Fruit fly (Drosophila melanogaster): ENCODE data around the gene CG8668.

CG8668 gene

DNA sequence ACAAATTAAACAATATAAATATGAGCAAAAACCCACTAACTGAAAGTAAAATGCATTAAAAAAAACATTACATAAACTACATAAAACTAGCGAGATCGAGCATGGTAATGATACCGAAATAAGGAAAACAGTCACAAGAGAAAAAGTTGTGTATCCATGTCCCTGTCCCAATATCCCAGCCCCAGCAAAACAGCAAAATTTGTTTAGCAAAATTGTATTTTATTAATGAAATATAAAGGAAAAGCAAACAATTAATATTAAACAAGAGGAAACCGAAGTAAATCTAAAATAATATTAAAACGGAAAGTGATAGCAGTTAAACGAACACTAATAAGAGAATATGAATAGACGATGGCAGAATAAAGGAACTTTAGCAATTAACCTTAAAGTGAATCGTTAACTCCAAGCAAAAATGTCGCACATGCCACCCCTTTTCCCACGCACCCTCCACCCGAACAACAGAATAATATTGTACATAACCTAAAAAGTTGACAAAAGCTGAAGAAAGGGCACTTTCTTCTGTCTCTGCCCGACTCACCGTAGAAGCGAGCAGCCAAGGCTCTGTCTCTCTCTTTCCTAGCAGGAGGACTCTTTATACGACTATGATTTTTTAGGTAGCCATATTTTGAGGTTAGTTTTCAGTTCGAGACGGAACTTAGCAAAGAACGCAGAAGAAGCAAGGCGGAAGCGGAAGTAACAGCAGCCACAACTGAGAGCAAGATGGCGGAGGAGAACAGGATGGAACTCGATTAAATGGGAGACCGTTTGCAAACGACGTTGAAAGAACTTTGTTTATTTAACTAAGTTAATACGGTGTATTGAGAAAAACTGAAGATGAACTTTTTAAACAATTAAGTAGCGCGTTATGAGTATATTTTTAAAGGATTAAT lies 16.0 kb upstream of the CG8668 start:
- no peak for TF ChIP-seq CG17801 (GFP tag; optimal IDR thresholded peaks at IDR 0.05; ENCODE audit: partially characterized antibody)

DNA sequence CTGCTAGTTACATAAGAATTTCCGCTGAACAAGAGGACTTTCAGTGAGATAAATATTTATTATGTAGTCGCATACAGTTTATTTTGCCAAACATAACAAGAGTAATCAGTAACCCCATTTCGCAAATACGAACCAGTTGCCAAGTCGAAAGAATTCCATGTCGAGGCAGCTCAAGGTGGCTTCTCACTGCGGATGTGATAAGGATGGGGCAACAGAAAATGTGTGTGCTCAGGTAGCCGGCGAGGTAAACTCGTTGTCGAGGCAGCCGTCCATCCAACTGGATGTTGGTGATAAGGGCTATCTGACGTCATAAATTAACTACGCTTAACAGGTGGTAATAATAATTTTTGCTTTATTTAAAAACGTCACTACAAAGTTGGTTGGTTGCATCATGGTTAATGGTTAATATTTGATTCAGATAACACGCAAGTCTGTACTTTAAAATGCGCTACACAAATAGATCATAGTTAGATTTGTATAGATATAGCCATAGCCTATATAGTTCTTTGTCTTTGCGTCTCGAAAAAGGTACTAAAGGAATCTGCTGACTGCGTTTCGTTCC lies 10.1 kb upstream of the CG8668 start:
- TF ChIP-seq CG17801 (GFP tag; optimal IDR thresholded peaks at IDR 0.05; ENCODE audit: partially characterized antibody): no peak

DNA sequence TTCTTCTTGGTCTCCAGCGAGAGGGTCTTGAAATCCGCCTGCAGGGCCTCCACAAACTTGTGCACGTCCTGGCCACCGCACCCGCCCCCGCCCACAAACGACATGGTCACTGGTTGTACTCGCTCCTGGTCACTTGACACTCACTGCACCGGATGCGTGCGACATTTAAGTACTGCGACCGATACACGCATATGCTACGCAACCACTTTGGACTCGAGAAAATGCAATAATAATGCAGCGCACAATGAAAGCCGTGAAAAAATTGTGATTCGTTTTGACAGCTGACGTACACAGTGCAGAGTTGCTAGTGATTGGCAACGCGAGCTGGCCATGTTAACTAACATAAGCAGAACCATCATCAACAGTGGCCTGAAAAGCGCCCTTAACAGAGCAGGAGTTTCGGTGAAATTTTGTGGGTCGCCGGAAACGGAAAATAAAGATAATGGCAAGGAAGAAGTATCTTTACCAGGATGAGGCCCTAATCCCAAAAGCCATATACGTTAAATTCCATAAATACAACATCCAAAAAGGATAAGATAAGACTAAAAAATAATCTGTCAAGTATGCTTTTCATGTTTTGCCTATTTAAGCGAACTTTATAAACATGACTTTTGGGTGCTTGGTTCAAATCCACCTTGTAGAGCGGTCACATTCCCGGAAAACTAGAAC lies 3.0 kb upstream of the CG8668 start, which contains the start of the genes mon2 and CG8673:
TSS of gene mon2 (minus strand) at position 300 of the 669 bp plus-strand sequence.
TSS of gene CG8673 (plus strand) at position 619 of the 669 bp plus-strand sequence.
- TF ChIP-seq CG17801 (GFP tag; optimal IDR thresholded peaks at IDR 0.05; ENCODE audit: partially characterized antibody): peak; percentile 14

DNA sequence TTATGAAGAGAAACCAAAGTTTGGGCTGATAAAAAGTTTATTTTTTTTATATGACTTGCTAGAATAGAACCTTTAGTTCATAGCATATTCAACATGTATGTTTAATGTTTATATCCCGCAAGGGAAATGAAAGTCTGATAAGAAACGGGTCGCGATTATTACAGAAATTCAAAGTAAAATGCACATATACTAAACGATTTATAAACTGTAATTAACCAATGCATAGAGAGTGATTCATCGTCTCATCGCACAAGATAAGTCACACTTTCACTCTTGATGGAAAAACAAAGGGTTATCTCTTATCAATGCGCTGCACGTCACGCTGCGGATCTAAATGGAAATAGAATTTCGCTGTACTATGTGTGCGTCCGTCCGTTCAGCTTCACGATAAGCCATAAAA lies 2.1 kb downstream of the CG8668 start:
- no peak for TF ChIP-seq CG17801 (GFP tag; optimal IDR thresholded peaks at IDR 0.05; ENCODE audit: partially characterized antibody)

DNA sequence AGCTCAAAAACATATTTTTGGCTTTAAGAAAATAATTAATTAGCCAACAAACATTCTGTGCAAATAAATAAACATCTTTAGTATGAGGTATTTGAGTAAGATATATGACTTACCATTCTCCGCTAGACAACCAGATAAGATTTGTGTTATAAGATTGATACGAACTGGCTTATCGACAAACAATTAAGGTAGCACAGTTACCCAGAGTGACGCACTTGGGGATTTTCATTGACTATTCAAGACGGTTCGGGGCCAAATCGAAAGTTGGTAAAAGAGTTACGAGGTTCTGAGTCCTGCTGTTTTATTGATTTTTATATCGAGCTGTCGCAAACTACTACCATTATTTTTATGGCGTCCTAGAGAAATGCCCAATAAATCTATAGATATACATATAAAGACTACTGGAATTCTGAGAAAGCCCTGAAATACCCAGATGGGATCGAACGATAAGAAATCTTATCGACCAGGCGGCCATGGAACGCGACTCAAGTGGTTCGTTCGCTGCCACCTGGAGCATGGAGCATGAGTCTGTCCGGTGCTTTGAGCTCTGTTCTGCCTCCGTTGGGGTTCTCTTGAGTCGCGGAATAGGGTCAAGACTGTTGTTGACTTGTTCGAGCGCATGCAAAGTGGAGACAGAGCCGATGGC lies 3.3 kb downstream of the CG8668 start:
- no peak for TF ChIP-seq CG17801 (GFP tag; optimal IDR thresholded peaks at IDR 0.05; ENCODE audit: partially characterized antibody)

DNA sequence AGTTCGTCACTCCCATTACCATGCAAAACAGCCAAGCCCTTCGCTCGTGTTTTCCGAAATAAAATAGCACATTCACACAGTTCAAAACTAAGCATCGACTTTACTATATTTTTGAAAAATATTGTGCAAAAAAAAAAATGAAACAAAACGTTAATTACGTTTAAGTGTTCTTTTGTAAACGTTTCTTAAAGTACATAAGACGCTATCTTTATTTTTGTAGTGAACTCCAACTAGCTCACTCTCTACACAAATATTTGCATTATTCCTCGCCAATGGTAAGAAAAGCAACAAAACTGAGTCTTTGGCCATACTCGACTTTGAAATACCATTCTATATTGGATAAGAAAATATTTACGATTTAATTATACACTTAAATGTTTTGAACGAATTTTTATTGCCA lies 3.9 kb downstream of the CG8668 start:
- TF ChIP-seq CG17801 (GFP tag; optimal IDR thresholded peaks at IDR 0.05; ENCODE audit: partially characterized antibody): no peak

DNA sequence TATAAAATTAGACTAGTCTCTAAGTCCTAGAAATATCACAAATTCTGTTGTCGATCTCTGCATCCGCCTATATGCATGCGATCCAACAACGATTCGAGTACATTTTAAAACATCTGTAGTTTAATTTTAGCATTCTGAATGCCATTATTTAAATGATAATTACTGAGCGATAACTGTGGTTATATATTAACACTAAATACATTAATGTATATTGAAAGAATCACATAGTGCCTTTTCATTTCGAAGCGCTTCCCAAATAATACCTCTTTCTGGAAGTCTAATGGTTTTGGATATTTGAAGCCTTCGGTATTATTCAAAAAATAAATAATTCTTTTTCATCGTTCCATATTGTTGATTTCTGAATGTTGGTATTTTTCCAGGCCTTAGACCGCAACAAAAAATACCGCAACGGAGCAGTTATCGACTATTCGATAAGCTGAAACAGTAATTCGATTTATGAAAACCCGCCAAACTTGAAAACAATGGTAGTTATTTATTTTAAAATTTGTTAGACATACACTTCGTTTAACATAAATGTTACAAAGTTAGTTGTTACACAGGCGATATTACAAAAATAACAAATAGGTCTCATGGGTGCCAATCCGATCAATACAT lies 7.1 kb downstream of the CG8668 start:
- TF ChIP-seq CG17801 (GFP tag; optimal IDR thresholded peaks at IDR 0.05; ENCODE audit: partially characterized antibody): no peak

DNA sequence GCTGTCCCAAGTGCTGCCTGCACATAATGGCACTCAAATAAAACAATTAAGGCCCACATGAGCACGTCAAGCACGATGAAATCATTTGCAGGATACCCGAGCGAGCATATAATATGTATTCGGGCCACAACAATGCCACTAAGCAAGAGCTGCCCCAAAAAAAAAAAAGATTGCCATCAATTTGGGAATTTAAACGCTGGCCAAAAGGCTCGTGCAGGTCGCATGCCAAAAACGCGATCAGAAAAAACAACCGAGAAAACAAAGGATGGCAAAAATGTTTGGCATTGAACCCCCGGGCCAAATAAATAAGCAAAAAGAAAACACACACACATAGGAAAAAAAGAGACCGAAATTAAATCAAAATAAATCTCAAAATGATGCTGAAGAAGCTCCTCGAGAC lies 16.0 kb downstream of the CG8668 start:
- TF ChIP-seq CG17801 (GFP tag; optimal IDR thresholded peaks at IDR 0.05; ENCODE audit: partially characterized antibody): no peak

DNA sequence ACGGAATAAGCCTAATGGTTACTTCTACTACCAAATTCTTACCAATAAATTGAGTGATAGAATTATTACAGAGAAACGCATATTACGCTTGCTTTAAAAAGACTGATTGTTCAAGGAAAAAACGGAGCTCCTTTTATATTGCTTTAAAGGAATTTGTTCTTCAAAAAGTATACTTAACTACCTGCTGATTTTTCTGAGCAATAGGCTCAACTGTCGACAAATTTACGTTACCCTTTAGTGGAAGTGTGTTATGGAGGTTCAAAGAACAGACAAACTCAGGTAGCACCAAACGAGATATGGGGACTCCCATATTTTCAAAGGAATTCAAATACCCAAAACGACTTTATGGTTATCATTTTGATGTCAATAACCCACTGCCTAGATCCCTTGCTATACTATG lies 17.1 kb downstream of the CG8668 start, which contains the start of gene CG42762:
TSS of gene CG42762 (minus strand) at position 101 of the 400 bp plus-strand sequence.
- no peak for TF ChIP-seq CG17801 (GFP tag; optimal IDR thresholded peaks at IDR 0.05; ENCODE audit: partially characterized antibody)

DNA sequence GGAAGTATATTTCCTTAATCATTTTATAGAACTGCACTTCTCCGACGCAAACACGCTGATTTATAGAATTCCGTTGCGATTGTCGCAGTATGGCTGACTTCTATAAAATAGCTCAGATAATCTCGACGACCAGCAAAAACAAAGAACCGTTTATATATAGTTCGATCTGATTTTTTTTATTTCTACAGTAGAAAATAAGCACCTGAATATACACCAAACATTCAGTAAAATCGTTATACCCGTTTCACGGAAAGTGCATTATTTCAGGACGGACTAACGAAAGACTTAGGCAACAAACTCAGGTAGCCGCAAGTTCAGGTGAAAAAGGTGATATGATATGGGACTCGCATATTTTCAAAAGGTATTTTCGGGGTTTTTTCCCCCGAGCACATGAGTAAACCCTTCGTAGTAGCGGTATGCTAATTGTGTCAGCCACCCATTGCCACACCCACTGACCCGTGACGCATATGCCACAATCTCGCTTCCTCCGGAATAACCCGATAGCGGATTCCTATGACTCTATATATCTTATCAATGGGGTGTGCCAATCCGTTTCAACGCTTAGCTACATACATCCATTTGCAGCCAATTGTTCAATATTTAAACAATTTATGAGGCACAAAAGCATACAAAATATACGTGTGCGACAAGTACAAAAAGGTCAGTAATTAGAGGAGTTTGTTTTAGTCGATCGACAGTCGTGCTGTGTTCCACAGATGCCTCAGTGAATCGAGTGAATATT lies 18.4 kb downstream of the CG8668 start, which contains the start of the genes CG42763 and CG43394:
TSS of gene CG42763 (minus strand) at position 41 of the 742 bp plus-strand sequence.
TSS of gene CG43394 (plus strand) at position 692 of the 742 bp plus-strand sequence.
- no peak for TF ChIP-seq CG17801 (GFP tag; optimal IDR thresholded peaks at IDR 0.05; ENCODE audit: partially characterized antibody)

DNA sequence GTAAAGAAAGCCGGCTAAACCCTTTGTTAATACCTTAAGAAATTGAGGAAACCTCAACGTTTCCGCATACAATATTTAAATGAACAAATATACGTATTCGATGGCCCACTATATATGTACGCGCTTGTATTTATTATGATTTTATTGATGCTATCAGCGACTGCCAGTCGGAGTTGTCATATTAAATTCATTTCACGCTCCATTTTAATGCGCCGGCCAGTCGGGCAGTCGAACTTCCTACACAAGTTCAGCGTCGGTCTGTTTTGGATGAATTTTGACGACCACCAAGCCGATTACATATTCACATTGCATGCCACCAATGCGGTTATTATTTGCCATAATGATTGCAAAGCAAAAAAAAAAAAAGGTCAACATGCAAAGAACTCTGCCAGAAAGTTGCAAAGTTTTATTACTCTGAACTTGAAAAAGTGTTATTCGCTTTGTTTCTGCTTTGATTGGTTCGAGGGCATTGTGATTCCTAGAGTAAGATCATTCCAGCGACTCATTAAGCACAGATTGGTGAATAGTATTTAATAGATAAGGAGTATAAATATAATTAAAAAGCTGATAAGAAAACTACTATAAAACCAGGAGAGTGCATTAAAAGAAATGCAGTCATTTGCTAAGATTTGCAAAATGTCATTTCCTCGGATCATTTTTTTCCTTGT lies 20.3 kb downstream of the CG8668 start, which contains the start of gene CG31606:
TSS of gene CG31606 (plus strand) at position 618 of the 668 bp plus-strand sequence.
- TF ChIP-seq CG17801 (GFP tag; optimal IDR thresholded peaks at IDR 0.05; ENCODE audit: partially characterized antibody): no peak

DNA sequence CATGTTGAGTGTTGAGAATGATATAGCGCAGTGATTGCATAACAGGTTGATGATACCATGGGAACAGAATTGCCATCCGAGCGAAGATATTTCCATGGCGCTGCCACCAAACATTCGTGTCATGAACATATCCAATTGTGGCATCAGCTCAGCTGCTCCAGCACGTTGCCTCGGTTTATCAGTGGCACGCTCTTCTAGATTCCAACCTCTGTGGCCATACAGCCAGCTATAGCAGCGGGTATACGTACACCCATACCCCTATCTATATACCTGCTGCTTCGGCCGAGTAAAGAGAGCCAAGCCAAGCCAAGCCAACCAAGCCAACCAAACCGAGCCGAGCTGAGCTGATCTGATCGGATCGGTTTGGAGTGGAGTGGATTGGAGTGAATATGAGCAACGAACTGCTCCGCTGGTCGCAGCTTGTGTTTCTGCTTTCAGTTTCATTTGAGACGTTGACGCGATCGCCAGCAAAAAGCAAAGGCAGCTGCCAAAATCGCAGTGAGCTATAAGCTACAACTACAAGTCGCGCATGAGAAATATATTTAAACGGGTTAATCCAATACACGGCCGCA lies 21.8 kb downstream of the CG8668 start:
- TF ChIP-seq CG17801 (GFP tag; optimal IDR thresholded peaks at IDR 0.05; ENCODE audit: partially characterized antibody): no peak

DNA sequence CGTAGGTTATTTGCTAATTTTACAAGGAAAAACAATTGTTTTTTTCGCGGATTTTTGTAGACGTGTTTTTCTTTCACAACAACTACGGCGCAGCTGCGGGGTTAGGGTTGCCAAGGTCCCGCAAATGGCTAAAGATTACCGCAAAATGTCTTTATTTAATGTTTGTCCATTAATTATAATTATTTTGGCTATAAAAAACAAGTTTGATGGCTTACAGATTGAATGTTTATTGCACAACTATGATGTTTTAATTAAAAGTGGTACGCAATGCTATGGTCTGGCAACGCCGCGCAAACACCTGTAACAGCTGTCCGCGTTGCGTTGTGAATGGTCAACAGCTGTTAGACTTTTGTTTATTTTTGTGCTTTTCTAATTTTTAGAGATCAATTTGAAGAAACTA lies 29.9 kb downstream of the CG8668 start:
- peak; percentile 65 for TF ChIP-seq CG17801 (GFP tag; optimal IDR thresholded peaks at IDR 0.05; ENCODE audit: partially characterized antibody)
